Fruit fly (Drosophila melanogaster) whole organism, wandering third instar larva: ENCODE measurements around the gene obe.

ENCODE experiments used
- Dif ChIP-seq: fragments of 200-275, 200-300 bp; sonication (Bioruptor generic); optimal IDR thresholded peaks from 2 replicates; lab custom pipeline; 2018; ENCODE audit warnings: missing biosample characterization, missing genetic modification characterization; ENCODE audit not compliant: partially characterized antibody
- Jra ChIP-seq: sonication (Bioruptor generic); optimal IDR thresholded peaks from 2 replicates; lab custom pipeline; 2016; ENCODE audit warnings: missing biosample characterization, missing genetic modification characterization
- Myc ChIP-seq: fragments of >200 bp; optimal IDR thresholded peaks from 2 replicates; lab custom pipeline; 2017
- N ChIP-seq: fragments of >200 bp; optimal IDR thresholded peaks from 2 replicates; lab custom pipeline; 2018; ENCODE audit warnings: missing biosample characterization, missing external identifiers, missing genetic modification characterization
- ey ChIP-seq: fragments of 200-800 bp; sonication (Bioruptor generic); optimal IDR thresholded peaks from 2 replicates; lab custom pipeline; 2016; ENCODE audit warnings: missing biosample characterization, missing genetic modification characterization
- foxo ChIP-seq, 2 experiments: fragments of 200-800 bp; sonication (Bioruptor generic); optimal IDR thresholded peaks; 2 replicates in 1 of 2; 3 replicates in 1 of 2; lab custom pipeline; 2016 to 2017; ENCODE audit warnings: missing biosample characterization in 2 of 2, missing genetic modification characterization in 2 of 2
- fru ChIP-seq: fragments of 200-800 bp; sonication (Bioruptor generic); optimal IDR thresholded peaks from 3 replicates; lab custom pipeline; 2016; ENCODE audit warnings: missing biosample characterization, mild to moderate bottlenecking, missing genetic modification characterization
- h ChIP-seq: fragments of 200-800 bp; sonication (Bioruptor generic); optimal IDR thresholded peaks from 3 replicates; lab custom pipeline; 2016; ENCODE audit warnings: missing biosample characterization, mild to moderate bottlenecking, missing genetic modification characterization
- lola ChIP-seq: fragments of >200 bp; optimal IDR thresholded peaks from 2 replicates; lab custom pipeline; 2017; ENCODE audit warnings: missing biosample characterization, missing genetic modification characterization
- rgr ChIP-seq: fragments of 200-800 bp; sonication (Bioruptor generic); optimal IDR thresholded peaks from 3 replicates; lab custom pipeline; 2016; ENCODE audit warnings: missing biosample characterization, mild to moderate bottlenecking, missing genetic modification characterization

Gene obe

dm6 chr3R:15536918-15537716 lies 51.3 kb downstream of the obe start, which contains the start of gene AOX1:
Gene AOX1, minus strand, starts transcription at chr3R:15537292.
- no peak for TF ChIP-seq rgr (GFP tag; lab: Kevin White, UChicago)
- TF ChIP-seq Dif (GFP tag; lab: Kevin White, UChicago): peak; percentile 62

DNA sequence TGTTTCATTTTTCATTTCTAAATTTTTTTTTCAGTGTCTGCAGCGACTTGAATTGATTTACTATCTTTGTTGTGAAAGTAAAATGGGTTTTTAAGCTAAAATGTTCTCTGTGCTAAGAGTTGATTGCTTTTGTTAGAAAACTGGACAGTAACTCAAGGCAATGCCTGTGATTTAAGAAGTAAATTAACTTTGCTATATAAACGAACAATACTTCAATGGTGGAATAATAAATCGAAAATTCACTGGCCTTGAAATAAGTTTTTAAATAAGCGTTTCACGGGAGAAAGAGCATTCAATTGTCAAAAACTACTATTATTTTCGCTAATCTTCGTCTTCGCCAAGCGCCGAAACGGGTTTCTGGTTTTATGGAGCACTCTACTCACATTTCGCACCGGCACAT lies 55.1 kb downstream of the obe start:
- TF ChIP-seq h (no peak), foxo (GFP tag; optimal IDR thresholded peaks at IDR 0.05; lab: Kevin White, UChicago) (peak in 1 of 2 experiments; percentile 22), ey (GFP tag; lab: Kevin White, UChicago) (peak; percentile 16), Jra (GFP tag; lab: Kevin White, UChicago) (no peak), rgr (GFP tag; lab: Kevin White, UChicago) (peak; percentile 2), Myc (lab: Kevin White, UChicago) (no peak), fru (GFP tag; lab: Kevin White, UChicago) (peak; percentile 6)
- TF ChIP-seq, all 38 proteins: peak for 4

DNA sequence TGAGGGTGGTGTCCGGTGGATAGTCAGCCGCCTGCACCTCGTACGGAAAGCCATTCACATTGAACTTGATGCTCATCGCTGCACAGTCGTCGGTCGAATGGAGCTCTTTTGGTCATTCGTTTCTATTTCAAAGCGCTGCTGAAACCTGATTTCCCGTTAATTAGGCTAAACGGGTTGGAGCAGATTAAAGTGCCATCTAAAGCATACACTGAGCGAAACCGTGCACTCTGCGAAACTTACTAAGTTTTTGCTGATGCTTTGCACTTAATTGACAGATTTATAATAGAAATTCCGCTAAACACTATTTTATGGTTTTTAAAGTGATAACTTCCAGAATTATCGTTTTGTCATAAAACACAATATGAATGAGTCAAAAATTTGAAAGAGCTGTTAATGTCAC lies 56.5 kb downstream of the obe start, which contains the start of gene AOX2:
Gene AOX2 (minus strand): TSS at position 101 of the 400 bp plus-strand sequence.
- TF ChIP-seq lola (GFP tag; lab: Kevin White, UChicago) (no peak), N (GFP tag; lab: Kevin White, UChicago) (no peak)
- TF ChIP-seq, all 38 proteins: peak for 0
